Fruit fly (Drosophila melanogaster): ENCODE results near the gene PGS1.

DNA sequence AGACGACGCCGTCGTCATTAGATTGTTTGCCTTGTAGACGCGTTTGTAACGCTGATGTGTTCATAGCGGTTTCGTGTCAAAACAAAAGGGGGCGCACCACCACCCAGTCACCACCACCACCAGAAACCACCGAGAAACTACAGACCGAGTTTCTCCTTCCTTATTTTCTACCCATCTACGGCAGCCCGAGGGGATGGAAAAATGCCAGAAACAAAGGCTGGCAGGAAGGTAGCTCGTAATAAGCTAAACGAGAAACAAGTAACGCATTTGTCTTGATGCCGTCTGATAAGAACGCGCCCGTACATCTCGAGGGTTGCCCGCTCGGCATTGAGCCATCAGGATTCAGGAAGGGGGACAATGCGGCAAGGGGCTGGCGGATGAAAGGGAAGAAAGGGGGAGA lies 38.3 kb downstream of the PGS1 start:
- no peak for TF ChIP-seq CG32264 (GFP tag; optimal IDR thresholded peaks at IDR 0.05)
- no peak for TF ChIP-seq usp (GFP tag; optimal IDR thresholded peaks at IDR 0.05)
- no peak for TF ChIP-seq Hr78 (GFP tag; optimal IDR thresholded peaks at IDR 0.05)

Data from whole organism, wandering third instar larva.